Worm (Caenorhabditis elegans): ENCODE data around the gene hyls-1.

The hyls-1 gene

ce11 chrV:7196498-7196966 is 40.6 kb upstream of the hyls-1 start, which contains the start of gene F09G2.2:
TSS of gene F09G2.2 (plus strand) at chrV:7196916.
- TF ChIP-seq nfya-1 (tag; optimal IDR thresholded peaks at IDR 0.05) (peak; percentile 88), fkh-10 (GFP tag; optimal IDR thresholded peaks at IDR 0.05) (no peak), ceh-45 (GFP tag; IDR thresholded peaks at IDR 0.05) (no peak), pqm-1 (tag; optimal IDR thresholded peaks at IDR 0.05) (no peak), hlh-13 (GFP tag; optimal IDR thresholded peaks at IDR 0.05) (no peak), zip-5 (tag; optimal IDR thresholded peaks at IDR 0.05) (no peak), lin-11 (tag; optimal IDR thresholded peaks at IDR 0.05) (no peak), pros-1 (tag; optimal IDR thresholded peaks at IDR 0.05) (peak; percentile 20), K02D7.2 (tag; optimal IDR thresholded peaks at IDR 0.05) (no peak), K09A11.1 (tag; optimal IDR thresholded peaks at IDR 0.05; ENCODE audit: insufficient read depth) (no peak), npax-4 (tag; optimal IDR thresholded peaks at IDR 0.05) (no peak), lim-6 (tag; optimal IDR thresholded peaks at IDR 0.05) (no peak), ceh-18 (tag; optimal IDR thresholded peaks at IDR 0.05) (peak; percentile 48), ceh-6 (GFP tag; optimal IDR thresholded peaks at IDR 0.05) (no peak), ceh-48 (tag; optimal IDR thresholded peaks at IDR 0.05) (no peak), ama-1 (optimal IDR thresholded peaks at IDR 0.05) (no peak), pha-2 (tag; optimal IDR thresholded peaks at IDR 0.05) (no peak), tbx-7 (tag; optimal IDR thresholded peaks at IDR 0.05) (no peak), ceh-30 (tag; optimal IDR thresholded peaks at IDR 0.05) (peak; percentile 17), mec-3 (tag; optimal IDR thresholded peaks at IDR 0.05; ENCODE audit: borderline replicate concordance) (no peak), ets-4 (tag; optimal IDR thresholded peaks at IDR 0.05) (no peak), pat-9 (tag; optimal IDR thresholded peaks at IDR 0.05) (no peak), tbx-2 (tag; optimal IDR thresholded peaks at IDR 0.05) (peak; percentile 64), sdc-2 (tag; optimal IDR thresholded peaks at IDR 0.05) (no peak), eyg-1 (tag; optimal IDR thresholded peaks at IDR 0.05) (no peak), ref-2 (tag; optimal IDR thresholded peaks at IDR 0.05) (peak; percentile 25), elt-2 (tag; optimal IDR thresholded peaks at IDR 0.05) (peak; percentile 31), syd-9 (tag; optimal IDR thresholded peaks at IDR 0.05) (no peak), rnt-1 (tag; optimal IDR thresholded peaks at IDR 0.05) (peak; percentile 50), madf-2 (tag; optimal IDR thresholded peaks at IDR 0.05) (peak; percentile 23), C38D4.7 (GFP tag; optimal IDR thresholded peaks at IDR 0.05) (no peak), nhr-232 (tag; optimal IDR thresholded peaks at IDR 0.05) (no peak), unc-55 (GFP tag; optimal IDR thresholded peaks at IDR 0.05) (peak; percentile 73), C08G9.2 (tag; optimal IDR thresholded peaks at IDR 0.05) (no peak), fkh-6 (tag; optimal IDR thresholded peaks at IDR 0.05) (no peak), gmeb-2 (tag; optimal IDR thresholded peaks at IDR 0.05) (no peak), dve-1 (tag; optimal IDR thresholded peaks at IDR 0.05) (peak; percentile 42), unc-42 (tag; optimal IDR thresholded peaks at IDR 0.05) (peak; percentile 58), sox-4 (tag; optimal IDR thresholded peaks at IDR 0.05) (no peak), ahr-1 (tag; optimal IDR thresholded peaks at IDR 0.05) (no peak), F13H6.1 (tag; optimal IDR thresholded peaks at IDR 0.05) (no peak), ceh-22 (tag; optimal IDR thresholded peaks at IDR 0.05) (no peak), T23F11.4 (GFP tag; optimal IDR thresholded peaks at IDR 0.05) (no peak), pag-3 (tag; optimal IDR thresholded peaks at IDR 0.05; ENCODE audit: borderline replicate concordance) (no peak), ceh-34 (tag; optimal IDR thresholded peaks at IDR 0.05) (peak; percentile 39), hlh-8 (tag; optimal IDR thresholded peaks at IDR 0.05) (no peak), hlh-30 (tag; optimal IDR thresholded peaks at IDR 0.05; ENCODE audit: insufficient read depth) (peak; percentile 43), ceh-31 (tag; optimal IDR thresholded peaks at IDR 0.05) (peak; percentile 72), ztf-16 (tag; optimal IDR thresholded peaks at IDR 0.05) (no peak), ttx-3 (tag; optimal IDR thresholded peaks at IDR 0.05) (no peak), unc-3 (GFP tag; conservative IDR thresholded peaks at IDR 0.05) (no peak), unc-3 (tag; optimal IDR thresholded peaks at IDR 0.05) (no peak), pha-4 (tag; optimal IDR thresholded peaks at IDR 0.05) (no peak), nhr-11 (tag; optimal IDR thresholded peaks at IDR 0.05) (no peak)
